Worm (Caenorhabditis elegans): ENCODE results near the gene C06E7.2.

ce11 chrIV:5855608-5856007, 16.3 kb downstream of the C06E7.2 start:
- TF ChIP-seq elt-1 (tag; optimal IDR thresholded peaks at IDR 0.05; ENCODE audit: borderline replicate concordance, insufficient read depth) = no peak
- no peak for TF ChIP-seq mep-1 (tag; optimal IDR thresholded peaks at IDR 0.05)
- TF ChIP-seq pha-4 (tag; optimal IDR thresholded peaks at IDR 0.05) = no peak
- no peak for TF ChIP-seq nhr-12 (tag; optimal IDR thresholded peaks at IDR 0.05)
- no peak for TF ChIP-seq nhr-28 (tag; optimal IDR thresholded peaks at IDR 0.05)
- TF ChIP-seq unc-62 (GFP tag; optimal IDR thresholded peaks at IDR 0.05) = no peak
- TF ChIP-seq ceh-39 (tag; optimal IDR thresholded peaks at IDR 0.05) = no peak
- no peak for TF ChIP-seq ztf-11 (tag; optimal IDR thresholded peaks at IDR 0.05)
- TF ChIP-seq lsy-2 (tag; optimal IDR thresholded peaks at IDR 0.05) = no peak
- no peak for TF ChIP-seq snpc-4 (tag; optimal IDR thresholded peaks at IDR 0.05)
- TF ChIP-seq hlh-1 (tag; optimal IDR thresholded peaks at IDR 0.05) = no peak
- no peak for TF ChIP-seq sptf-1 (tag; optimal IDR thresholded peaks at IDR 0.05)
